Worm (Caenorhabditis elegans): ENCODE results near the gene aly-2.

DNA sequence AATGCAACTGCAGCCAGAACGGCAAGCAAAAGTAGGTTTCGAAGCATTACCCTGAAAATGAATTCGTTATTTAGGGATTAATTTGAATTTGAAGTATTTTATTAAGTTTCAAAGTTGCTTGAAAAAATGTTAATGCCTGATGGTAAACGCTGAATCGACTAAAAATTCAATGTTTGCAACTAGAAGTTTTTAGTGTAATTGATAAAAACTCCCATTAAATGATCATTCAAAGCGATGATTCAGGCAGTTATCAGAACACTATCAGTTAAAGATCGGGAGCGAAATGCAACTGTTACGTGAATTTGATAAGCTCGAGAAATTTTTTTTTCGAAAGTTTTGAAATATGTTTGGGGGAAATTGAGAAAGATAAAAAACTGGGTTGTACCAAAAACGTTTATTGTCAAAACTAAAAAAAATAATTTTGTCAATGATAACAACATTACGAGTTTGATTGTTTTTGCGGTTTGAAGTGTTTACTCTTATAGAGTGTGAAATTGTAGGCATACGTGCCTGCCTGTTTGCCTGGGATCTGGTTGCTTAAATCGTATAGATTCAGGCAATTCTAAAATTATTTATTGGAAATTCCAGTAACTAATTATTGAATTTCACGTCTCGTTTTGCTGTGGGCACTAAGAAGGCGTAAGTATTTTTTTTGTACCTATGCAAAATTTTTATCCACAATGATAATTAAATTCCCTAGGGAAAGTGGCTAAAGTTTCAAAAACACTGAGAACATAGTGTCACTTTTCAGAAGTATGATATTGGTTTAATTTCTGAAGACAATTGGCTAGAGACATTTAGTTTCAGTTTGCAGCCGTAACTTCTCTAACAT lies 11.9 kb downstream of the aly-2 start, which contains the start of gene pcp-3:
- no peak for TF ChIP-seq nhr-28 (tag; optimal IDR thresholded peaks at IDR 0.05)
- TF ChIP-seq pha-4 (tag; optimal IDR thresholded peaks at IDR 0.05): no peak
- TF ChIP-seq unc-39 (tag; optimal IDR thresholded peaks at IDR 0.05): no peak
- TF ChIP-seq cnd-1 (tag; optimal IDR thresholded peaks at IDR 0.05): no peak
- TF ChIP-seq ces-1 (GFP tag; optimal IDR thresholded peaks at IDR 0.05): no peak
- no peak for TF ChIP-seq nhr-237 (tag; optimal IDR thresholded peaks at IDR 0.05)
- TF ChIP-seq lsy-2 (tag; optimal IDR thresholded peaks at IDR 0.05): no peak
- no peak for TF ChIP-seq nhr-2 (tag; optimal IDR thresholded peaks at IDR 0.05)
- TF ChIP-seq lin-13 (tag; optimal IDR thresholded peaks at IDR 0.05): no peak
- no peak for TF ChIP-seq ztf-11 (tag; optimal IDR thresholded peaks at IDR 0.05)
